Fruit fly (Drosophila melanogaster) whole organism, larva: ENCODE measurements around the gene obe.

ENCODE experiments used
- noc ChIP-seq: fragments of 200-800 bp; sonication (Bioruptor generic); optimal IDR thresholded peaks from 3 replicates; lab custom pipeline; 2019; ENCODE audit warnings: missing biosample characterization, mild to moderate bottlenecking, missing genetic modification characterization, moderate library complexity

The obe gene

DNA sequence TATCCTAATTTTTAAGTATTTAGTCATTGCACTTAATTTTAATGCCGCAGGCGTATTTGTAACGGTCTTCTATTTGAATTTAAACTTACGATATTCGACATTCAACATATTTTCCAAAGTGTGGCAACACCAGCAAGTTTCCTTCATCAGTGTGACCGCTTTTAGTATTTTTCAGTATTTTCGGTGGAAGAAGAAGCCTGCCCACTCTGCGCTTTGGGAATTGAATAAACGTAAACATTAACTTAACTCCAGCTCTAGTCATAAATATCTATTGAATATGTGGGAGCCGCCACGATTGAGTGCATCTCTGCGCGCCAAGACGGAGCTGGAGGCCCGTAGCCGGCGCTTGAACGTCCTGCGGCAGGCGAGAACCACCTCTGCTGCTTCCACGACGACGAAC is at the start of gene obe:
TSS of gene obe (plus strand) at position 185 of the 400 bp plus-strand sequence.
- TF ChIP-seq noc (tag; lab: Kevin White, UChicago) = no peak

DNA sequence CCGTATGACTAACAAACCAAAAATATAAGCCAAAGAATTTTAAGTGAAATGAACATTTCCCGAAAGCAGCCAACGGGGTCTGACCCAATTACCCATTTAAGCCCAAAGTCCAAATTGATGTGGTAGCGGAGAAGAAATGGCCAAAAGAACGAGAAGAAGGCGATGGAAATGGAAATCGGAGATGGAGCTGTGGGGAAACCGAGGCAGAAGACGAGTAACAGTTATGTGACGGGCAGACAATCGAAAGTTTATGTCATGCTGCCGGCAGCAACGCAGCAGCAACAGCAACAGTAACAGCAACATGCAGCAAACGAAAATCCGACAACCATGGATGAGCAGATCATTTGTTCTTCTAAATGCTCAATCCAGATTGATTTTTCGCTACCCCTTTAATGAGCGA is 49.1 kb upstream of the obe start:
- TF ChIP-seq noc (tag; lab: Kevin White, UChicago) = no peak

DNA sequence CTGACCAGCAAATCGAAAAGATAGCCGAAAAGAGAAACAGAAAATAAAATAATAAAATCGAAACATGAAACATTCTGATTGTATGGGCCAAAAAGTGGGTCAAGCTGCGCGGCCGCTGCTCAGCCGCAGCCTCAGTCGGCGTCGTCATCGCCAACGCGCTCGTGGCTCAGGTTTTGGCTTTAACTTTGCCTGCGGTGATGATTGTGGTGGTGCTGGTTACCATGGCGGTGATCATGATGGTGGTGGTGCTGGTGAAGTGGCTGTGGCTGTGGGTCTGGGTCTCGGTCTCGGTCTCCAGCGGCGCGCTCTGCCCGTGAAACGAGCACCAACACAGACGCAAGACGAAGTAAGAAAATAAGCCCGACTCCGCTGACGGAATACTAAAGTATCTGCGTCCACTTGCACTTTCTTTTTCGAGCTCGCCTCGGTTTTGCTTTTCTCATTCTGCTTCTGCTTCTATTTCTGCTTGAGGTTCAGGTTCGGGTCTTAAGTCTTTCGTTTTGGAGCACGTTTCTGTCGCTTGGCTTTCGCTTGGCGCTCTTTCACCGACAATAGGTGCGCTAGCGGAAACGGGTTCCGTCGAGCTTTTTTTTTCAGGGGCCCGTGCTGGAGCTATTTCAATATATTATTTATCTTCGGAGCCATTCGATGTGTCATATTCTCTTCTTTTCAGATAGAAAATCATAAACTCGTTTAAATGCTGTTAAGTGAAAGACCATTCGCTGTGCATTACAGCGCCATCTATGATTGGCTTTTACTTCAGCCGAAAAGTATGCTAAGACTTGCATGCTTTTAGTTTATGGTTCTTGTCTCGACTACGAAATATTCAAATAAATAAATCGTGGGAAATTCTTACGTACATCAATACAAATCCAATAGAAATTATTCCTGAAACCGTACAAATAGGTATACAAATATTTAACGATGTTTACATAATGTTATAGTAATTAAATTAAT is 48.1 kb upstream of the obe start:
- TF ChIP-seq noc (tag; lab: Kevin White, UChicago) = no peak

DNA sequence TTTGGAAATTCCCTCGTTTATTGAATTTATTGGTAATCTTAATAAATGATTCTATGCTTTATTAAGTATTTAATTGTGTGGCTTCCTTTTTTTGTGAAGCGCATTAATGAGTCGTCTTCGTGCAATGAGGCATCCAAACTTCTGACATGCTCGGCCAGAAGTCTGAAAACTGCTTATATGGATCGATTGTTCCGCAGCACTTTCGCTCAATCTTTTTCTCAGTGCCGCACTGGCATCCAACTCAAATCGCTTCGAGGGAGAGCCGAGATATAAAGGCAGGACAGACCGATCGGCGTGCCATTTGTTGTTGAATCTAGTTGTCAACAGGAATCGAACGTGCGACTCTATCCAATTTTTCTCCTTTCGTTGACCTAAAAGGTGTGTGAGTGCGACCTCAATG is 46.2 kb upstream of the obe start, which contains the start of gene Act88F:
TSS of gene Act88F (plus strand) at position 301 of the 400 bp plus-strand sequence.
- no peak for TF ChIP-seq noc (tag; lab: Kevin White, UChicago)

DNA sequence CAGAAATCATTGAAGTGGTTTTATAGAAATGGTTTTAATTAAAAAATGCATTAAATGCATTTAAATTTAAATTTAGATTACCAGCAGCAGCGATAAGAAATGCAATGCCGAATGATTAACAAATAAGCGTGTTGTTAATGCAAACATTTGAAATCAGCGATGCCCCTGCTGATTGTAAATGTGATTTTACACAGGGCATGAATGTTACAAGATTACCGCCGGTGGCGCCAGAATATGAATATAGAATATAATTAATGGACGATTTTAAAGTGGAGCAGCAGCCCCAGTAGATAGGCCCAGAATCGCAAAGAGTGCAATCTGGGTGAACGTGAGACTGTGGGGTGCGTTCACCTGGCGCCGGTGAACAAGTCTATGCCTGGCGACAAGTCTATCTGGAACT is 39.7 kb upstream of the obe start:
- TF ChIP-seq noc (tag; lab: Kevin White, UChicago) = no peak

DNA sequence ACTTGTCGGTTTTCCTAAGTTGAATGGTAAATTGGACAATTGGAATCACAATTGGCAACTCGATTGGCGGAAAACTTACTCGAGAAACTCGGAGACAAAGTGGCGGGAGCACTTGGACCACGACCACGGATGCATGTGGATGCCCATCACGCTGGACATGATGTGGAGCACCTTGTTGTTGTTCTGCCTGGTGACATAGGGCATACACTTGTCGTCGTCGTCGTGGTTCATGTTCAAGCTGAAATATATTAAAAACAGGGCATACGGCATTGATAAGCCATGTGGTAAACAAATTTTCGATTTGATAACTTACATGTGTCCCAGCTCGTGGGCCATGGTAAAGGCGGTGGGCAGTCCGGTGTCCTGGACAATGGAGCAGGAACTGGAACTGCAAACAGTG is 38.1 kb upstream of the obe start:
- no peak for TF ChIP-seq noc (tag; lab: Kevin White, UChicago)

DNA sequence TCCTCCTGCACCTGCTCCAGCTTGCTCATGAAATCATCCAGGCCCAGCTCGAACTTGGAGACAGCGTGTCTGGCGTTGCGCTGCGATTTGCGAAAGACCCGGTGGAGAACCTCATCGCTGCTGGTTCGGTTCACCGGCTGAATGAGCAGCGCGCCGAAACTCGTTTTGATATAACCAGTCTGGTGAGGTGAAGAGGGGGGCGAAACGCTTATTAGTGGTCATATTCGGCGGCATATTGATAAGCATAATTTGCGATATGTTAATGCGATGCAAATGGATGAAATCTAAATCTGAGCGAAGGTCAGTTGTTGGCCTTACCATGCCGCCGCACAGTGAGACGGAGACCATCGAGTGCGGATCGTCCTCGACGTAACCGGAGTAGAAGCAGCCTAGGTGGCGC is 37.2 kb upstream of the obe start:
- TF ChIP-seq noc (tag; lab: Kevin White, UChicago) = no peak

DNA sequence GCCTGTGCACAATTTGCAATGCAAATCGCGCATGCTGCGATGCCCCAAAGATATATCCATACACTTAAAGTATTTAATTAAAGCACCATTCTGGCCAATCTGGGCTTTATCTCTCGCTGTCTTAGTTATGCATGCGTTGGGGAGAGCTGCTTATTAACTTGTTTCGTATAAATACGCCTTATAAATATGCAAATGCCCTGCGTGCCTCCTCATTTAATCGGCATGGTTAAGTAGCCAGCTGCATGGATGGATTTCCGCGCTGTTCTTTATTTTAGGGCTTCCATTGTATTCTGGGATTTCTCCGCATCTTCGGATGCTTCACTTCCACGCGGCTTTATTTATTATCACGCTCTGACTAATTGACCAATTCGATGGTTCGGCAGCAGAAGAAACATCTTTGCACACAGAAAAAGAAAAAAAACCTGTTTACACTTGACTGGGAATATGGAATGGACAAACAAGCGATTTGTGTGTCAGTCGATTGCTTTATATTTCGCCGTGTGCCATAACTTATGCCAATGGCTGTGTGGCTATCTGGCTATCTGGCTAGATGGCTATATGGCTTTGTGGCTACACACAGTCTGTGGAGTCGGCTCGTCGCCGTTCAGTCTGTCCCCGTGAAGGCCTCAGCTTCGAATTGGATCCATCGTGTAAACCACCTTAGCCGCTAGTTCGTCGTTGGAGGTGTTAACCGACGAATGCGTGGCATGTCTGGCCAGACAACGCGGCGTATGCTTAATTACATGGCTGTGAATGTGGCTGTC is 34.3 kb upstream of the obe start:
- peak; percentile 37 for TF ChIP-seq noc (tag; lab: Kevin White, UChicago)

DNA sequence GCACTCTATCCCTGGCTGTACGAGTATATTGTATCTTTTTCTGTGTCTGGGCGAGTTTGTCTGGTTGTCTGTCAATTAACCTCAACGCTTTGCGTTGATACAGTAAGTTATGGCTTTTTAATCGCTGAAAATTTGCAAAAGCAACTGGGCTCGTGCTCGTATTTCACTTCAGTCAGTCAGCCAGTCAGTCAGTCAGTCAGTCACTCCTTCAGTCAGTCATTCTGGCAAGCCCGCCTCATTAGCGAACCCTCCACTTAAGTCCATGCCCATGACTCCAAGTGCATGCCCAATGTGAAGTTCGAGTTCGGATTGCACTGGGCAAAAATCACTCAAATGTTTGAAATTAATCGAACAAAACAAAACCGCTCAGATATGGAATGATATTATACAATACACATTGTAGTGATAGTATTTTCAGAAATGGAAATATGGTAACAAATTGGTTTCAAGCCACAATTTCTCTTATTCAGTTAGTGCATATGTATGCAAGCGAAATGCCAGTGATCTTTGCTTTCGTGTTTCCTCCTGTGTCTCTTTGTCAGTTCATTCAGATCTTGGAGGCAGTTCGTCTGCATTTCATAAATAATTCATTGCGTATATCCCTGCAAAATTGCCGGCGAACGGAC is 28.4 kb upstream of the obe start:
- no peak for TF ChIP-seq noc (tag; lab: Kevin White, UChicago)

DNA sequence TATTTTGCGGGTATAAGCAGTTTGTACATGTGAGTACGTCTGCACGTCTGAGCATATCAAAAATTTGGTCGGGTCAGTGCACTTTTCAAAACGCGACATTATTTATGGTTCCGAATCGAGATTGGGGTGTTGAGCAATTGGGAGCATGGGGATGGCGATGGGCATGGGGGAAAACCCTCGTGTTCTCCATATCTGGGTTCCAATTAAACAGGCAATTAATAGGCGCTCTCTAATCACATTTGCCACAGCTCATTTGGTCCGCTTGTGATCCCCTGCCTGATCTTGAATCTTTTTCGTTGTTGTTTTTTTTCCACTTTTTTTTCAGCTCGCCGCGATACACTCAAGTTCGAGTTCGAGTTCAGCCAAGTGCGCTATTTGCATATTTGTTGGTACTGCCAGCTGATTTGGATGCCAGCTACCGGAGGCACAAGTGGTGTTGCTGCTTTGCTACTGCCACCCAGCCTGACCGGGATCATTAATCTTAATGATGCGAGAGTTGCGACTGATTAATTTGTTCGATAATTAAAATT is 27.6 kb upstream of the obe start:
- peak; percentile 48 for TF ChIP-seq noc (tag; lab: Kevin White, UChicago)

DNA sequence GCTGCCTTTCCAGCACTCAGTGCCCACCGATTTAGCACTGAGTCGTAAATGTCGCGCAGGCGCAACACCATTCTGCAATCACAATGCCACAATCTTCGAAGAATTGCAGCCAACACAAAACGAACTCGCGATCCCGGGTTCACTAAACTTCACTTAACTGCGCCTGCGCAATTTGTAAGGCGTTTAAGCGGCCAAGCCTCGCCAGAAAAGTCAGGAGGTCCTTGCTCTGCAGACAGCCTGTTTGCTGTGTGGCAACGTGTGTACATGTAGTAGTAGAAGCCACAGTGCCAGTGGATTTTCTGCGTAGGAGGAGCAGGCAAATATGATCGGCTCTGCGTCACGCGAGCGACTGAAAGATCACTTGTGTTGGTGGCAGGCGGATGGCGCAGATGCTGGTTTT is 22.7 kb upstream of the obe start:
- no peak for TF ChIP-seq noc (tag; lab: Kevin White, UChicago)

DNA sequence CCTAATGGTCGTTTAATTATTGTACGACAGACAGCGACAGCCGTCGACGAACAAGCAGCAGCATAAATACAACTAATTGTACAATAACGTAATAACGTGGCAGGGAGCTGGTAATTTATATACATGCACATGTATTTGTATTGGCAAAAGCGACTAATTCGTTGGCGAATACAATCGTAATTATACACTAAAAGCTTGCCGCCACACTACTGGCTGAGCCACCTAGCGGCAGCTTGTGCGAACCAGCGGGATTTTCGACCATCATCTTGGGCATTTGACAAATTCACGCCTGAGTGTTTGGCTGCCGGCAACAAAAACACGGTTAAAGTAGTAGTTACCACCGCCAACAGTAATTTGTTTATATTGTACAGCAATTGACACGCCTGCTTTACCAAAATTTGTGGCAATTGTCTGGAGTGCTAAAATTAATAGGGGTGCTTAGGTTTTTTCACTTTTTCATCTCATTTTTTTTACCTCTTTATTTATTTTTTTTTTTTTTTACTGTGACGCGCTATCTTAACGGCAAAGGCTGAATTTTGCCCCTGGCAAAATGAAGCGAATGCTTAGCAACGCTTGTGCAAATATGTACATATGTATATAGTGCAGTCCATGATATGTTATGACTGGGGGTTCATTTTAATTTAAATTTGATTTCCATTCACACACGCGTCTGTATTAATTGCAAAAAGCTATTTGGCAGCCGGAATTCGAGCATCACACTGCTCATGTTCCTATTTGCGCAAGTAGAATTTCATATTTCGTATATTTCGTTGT is 17.7 kb upstream of the obe start:
- TF ChIP-seq noc (tag; lab: Kevin White, UChicago) = no peak

DNA sequence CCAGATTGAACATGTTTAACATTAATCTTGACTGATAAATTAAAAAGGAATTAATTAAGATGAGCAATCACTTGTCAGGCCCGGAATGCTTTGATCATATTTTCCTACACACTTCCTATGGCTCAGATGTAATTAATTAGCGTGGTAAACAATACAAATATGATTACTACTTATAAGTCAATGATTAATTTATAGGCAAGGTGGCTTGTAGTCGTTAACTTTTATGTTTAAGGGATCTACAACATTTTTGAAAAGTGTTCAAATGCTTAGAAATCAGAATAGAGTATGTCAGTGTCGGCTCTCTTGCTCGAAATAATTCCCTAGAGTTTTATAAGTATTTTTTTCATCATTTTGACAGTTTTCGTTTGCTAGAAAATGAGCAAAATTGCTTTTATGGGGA is 14.1 kb upstream of the obe start:
- peak; percentile 29 for TF ChIP-seq noc (tag; lab: Kevin White, UChicago)

DNA sequence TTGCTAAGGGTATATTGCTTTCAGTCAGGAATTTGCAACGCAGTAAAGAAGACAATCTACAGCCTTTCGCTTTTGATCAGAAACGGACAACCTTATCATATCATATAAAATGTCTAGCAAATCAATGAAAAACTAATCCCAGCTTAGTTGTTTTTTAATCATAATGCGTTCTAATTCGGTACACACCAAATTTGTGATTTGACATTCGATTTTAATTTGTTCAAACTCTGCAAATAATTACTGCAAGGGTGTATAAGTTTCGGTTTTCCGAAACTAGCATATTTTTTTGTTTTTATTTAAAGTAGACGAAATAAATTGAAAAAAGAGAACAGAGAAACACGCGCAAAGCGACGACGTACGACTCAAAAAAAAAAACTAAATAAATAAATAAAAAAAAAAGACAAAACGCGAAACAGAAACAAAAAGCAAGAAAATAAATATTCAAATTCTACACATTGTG is 13.1 kb upstream of the obe start:
- TF ChIP-seq noc (tag; lab: Kevin White, UChicago) = peak; percentile 90
